Fruit fly (Drosophila melanogaster) whole organism, embryonic: ENCODE data around the gene Sfp87B.

ENCODE experiments used
- CG16815 ChIP-seq: fragments of 200-800 bp; sonication (Bioruptor generic); optimal IDR thresholded peaks from 3 replicates; lab custom pipeline; 2017; ENCODE audit warnings: missing biosample characterization, mild to moderate bottlenecking, missing genetic modification characterization
- CG4328 ChIP-seq: fragments of 200-800 bp; sonication (Bioruptor generic); optimal IDR thresholded peaks from 3 replicates; lab custom pipeline; 2017; ENCODE audit warnings: missing biosample characterization, missing genetic modification reagents, missing genetic modification characterization
- abd-A ChIP-seq: fragments of 200-800 bp; sonication (Bioruptor generic); optimal IDR thresholded peaks from 3 replicates; lab custom pipeline; 2019; ENCODE audit warnings: missing biosample characterization, mild to moderate bottlenecking, missing genetic modification characterization, moderate library complexity
- dan ChIP-seq: fragments of 200-800 bp; sonication (Bioruptor generic); IDR thresholded peaks from 2 replicates; pipeline ENCODE4 v1.3.6; 2022; ENCODE audit warnings: missing biosample characterization, missing genetic modification characterization
- twi ChIP-seq: fragments of 200-800 bp; optimal IDR thresholded peaks from 2 replicates; lab custom pipeline; 2019; ENCODE audit warnings: missing biosample characterization, mild to moderate bottlenecking, missing genetic modification characterization, moderate library complexity

- TF ChIP-seq dan (no peak), CG4328 (no peak), twi (tag; lab: Kevin White, UChicago) (no peak), abd-A (tag; lab: Kevin White, UChicago) (no peak), CG16815 (GFP tag; lab: Kevin White, UChicago) (no peak)
These were observed 48.0 kb upstream of the Sfp87B start, which contains the start of gene CG17404 for dm6 chr3R:12224919-12225318.
